Fruit fly (Drosophila melanogaster): ENCODE data around the gene Fim.

dm6 chrX:17332390-17332789, 30.7 kb upstream of the Fim start:
- TF ChIP-seq CTCF (optimal IDR thresholded peaks at IDR 0.05): no peak
- TF ChIP-seq CG8478 (optimal IDR thresholded peaks at IDR 0.05): no peak

Measured in S2 (cell line).